Worm (Caenorhabditis elegans): ENCODE data around the gene spdl-1.

ce11 chrII:7755116-7755571 lies 26.2 kb upstream of the spdl-1 start, which contains the start of the genes B0228.6 and B0228.1:
- no peak for TF ChIP-seq ama-1 (optimal IDR thresholded peaks at IDR 0.05)
- no peak for TF ChIP-seq unc-130 (tag; optimal IDR thresholded peaks at IDR 0.05)
- TF ChIP-seq nhr-28 (tag; optimal IDR thresholded peaks at IDR 0.05) = no peak
- no peak for TF ChIP-seq tbx-2 (tag; optimal IDR thresholded peaks at IDR 0.05)
- TF ChIP-seq lin-39 (tag; optimal IDR thresholded peaks at IDR 0.05) = no peak
- TF ChIP-seq lsy-2 (tag; optimal IDR thresholded peaks at IDR 0.05) = no peak
- no peak for TF ChIP-seq nhr-76 (tag; optimal IDR thresholded peaks at IDR 0.05)

Data from whole organism, L1 larva.